Fruit fly (Drosophila melanogaster): ENCODE data around the gene Snx21.

Snx21 gene

DNA sequence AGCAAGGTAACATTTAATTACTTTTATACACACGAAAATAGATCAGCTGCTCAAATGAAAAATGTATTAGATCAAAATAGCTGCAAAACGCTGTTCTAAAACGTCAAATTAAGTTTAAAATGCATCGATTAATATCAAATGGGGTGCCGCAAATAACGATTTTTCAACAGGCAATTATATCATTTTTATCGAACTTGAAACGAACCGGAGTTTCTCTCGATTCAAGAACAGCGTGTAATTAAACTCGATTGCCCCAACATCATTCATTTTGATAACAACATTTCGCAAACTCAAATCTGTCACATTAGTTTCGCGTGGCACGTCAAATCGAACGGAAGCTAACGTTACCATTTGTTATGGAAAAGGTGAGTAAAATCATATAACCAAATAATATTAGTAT lies 40.1 kb downstream of the Snx21 start, which contains the start of gene CG31689:
Gene CG31689, plus strand, starts transcription at position 301 of the 400 bp plus-strand sequence.
- TF ChIP-seq rn (GFP tag; IDR thresholded peaks at IDR 0.05) (no peak), CG8301 (tag; optimal IDR thresholded peaks at IDR 0.05) (no peak), gl (tag; optimal IDR thresholded peaks at IDR 0.05) (no peak), Snoo (tag; optimal IDR thresholded peaks at IDR 0.05) (no peak), EcR (GFP tag; optimal IDR thresholded peaks at IDR 0.05) (no peak), CG14655 (GFP tag; optimal IDR thresholded peaks at IDR 0.05) (no peak), Pif1A (GFP tag; optimal IDR thresholded peaks at IDR 0.05) (no peak), CG9948 (tag; optimal IDR thresholded peaks at IDR 0.05) (no peak), CG15710 (tag; optimal IDR thresholded peaks at IDR 0.05) (no peak), CG4496 (GFP tag; IDR thresholded peaks at IDR 0.05) (no peak), CG17806 (tag; optimal IDR thresholded peaks at IDR 0.05) (no peak), CG10348 (GFP tag; IDR thresholded peaks at IDR 0.05) (no peak), CG12605 (GFP tag; IDR thresholded peaks at IDR 0.05) (no peak), CG8159 (tag; optimal IDR thresholded peaks at IDR 0.05) (no peak), CG13204 (GFP tag; optimal IDR thresholded peaks at IDR 0.05) (no peak), Pif1B (GFP tag; optimal IDR thresholded peaks at IDR 0.05) (no peak), Ets98B (GFP tag; IDR thresholded peaks at IDR 0.05) (no peak), D1 (tag; optimal IDR thresholded peaks at IDR 0.05) (no peak), fd96Ca (GFP tag; IDR thresholded peaks at IDR 0.05) (no peak), CG32121 (GFP tag; IDR thresholded peaks at IDR 0.05) (no peak)

dm6 chr2L:2724459-2724858 lies 41.0 kb downstream of the Snx21 start:
- no peak for TF ChIP-seq CG8301 (tag; optimal IDR thresholded peaks at IDR 0.05)
- TF ChIP-seq CG9948 (tag; optimal IDR thresholded peaks at IDR 0.05): no peak
- no peak for TF ChIP-seq fd96Ca (GFP tag; IDR thresholded peaks at IDR 0.05)
- no peak for TF ChIP-seq Snoo (tag; optimal IDR thresholded peaks at IDR 0.05)
- TF ChIP-seq CG32121 (GFP tag; IDR thresholded peaks at IDR 0.05): no peak
- TF ChIP-seq gl (tag; optimal IDR thresholded peaks at IDR 0.05): no peak
- TF ChIP-seq CG8159 (tag; optimal IDR thresholded peaks at IDR 0.05): no peak
- TF ChIP-seq Pif1B (GFP tag; optimal IDR thresholded peaks at IDR 0.05): no peak
- TF ChIP-seq Ets98B (GFP tag; IDR thresholded peaks at IDR 0.05): no peak
- no peak for TF ChIP-seq EcR (GFP tag; optimal IDR thresholded peaks at IDR 0.05)
- TF ChIP-seq CG13204 (GFP tag; optimal IDR thresholded peaks at IDR 0.05): no peak
- TF ChIP-seq rn (GFP tag; IDR thresholded peaks at IDR 0.05): no peak
- TF ChIP-seq CG4496 (GFP tag; IDR thresholded peaks at IDR 0.05): no peak
- TF ChIP-seq CG34367 (tag; optimal IDR thresholded peaks at IDR 0.05): no peak
- TF ChIP-seq CG14655 (GFP tag; optimal IDR thresholded peaks at IDR 0.05): no peak
- TF ChIP-seq CG10348 (GFP tag; IDR thresholded peaks at IDR 0.05): no peak
- TF ChIP-seq CG17806 (tag; optimal IDR thresholded peaks at IDR 0.05): no peak
- no peak for TF ChIP-seq D1 (tag; optimal IDR thresholded peaks at IDR 0.05)
- no peak for TF ChIP-seq Pif1A (GFP tag; optimal IDR thresholded peaks at IDR 0.05)

- no peak for TF ChIP-seq D1 (tag; optimal IDR thresholded peaks at IDR 0.05)
- peak; percentile 28; the same call in 1 of the 3 replicates for TF ChIP-seq CG4496 (GFP tag; IDR thresholded peaks at IDR 0.05)
Observed at dm6 chr2L:2723100-2723499, 42.4 kb downstream of the Snx21 start.

DNA sequence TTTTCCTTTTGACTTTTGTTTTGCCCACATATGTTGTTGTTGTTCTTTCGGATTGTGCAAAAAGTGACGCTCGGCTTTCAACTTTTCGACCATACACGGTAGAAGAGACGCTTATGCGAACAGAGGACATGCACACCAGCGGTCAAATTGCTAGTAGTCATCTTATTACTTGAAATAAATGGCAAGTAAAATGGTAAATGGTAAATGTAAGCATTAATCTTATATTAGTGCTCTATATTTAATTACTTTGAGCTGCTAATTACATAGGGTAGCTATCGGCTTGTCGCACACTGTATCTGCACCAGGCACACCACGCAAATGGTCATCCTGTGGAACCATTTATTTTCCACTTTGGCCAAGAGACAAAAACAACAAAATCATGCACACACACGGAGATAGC lies 44.1 kb downstream of the Snx21 start:
- TF ChIP-seq CG8159 (tag; optimal IDR thresholded peaks at IDR 0.05) (peak; percentile 28), CG17806 (tag; optimal IDR thresholded peaks at IDR 0.05) (no peak), CG14655 (GFP tag; optimal IDR thresholded peaks at IDR 0.05) (peak; percentile 15), CG15710 (tag; optimal IDR thresholded peaks at IDR 0.05) (peak; percentile 17)

DNA sequence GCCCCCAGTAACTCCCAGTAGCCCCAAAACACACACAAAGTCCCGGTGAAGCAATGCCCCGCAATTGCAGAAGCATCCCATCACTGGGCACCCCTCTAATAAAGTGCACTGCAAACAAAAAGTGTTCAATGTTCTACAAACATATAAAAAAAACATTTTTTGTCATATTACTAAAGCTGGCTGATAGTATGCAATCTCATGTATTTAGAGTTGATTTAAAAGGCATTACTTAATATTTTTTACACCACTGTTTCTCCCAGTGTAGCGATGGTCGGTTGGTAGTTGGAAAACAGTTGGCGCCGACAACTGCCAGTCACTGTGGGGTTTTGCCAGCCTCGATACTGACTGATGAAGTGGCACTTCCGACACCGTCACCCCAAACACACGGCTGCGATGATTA lies 45.1 kb downstream of the Snx21 start:
- TF ChIP-seq CG32121 (GFP tag; IDR thresholded peaks at IDR 0.05) (no peak), CG8159 (tag; optimal IDR thresholded peaks at IDR 0.05) (peak; percentile 8), Pif1B (GFP tag; optimal IDR thresholded peaks at IDR 0.05) (no peak), CG15710 (tag; optimal IDR thresholded peaks at IDR 0.05) (peak; percentile 21), Pif1A (GFP tag; optimal IDR thresholded peaks at IDR 0.05) (peak; percentile 6), CG4496 (GFP tag; IDR thresholded peaks at IDR 0.05) (no peak)

Data from whole organism, pupa.